Fruit fly (Drosophila melanogaster): ENCODE data around the gene NSD.

Gene NSD

DNA sequence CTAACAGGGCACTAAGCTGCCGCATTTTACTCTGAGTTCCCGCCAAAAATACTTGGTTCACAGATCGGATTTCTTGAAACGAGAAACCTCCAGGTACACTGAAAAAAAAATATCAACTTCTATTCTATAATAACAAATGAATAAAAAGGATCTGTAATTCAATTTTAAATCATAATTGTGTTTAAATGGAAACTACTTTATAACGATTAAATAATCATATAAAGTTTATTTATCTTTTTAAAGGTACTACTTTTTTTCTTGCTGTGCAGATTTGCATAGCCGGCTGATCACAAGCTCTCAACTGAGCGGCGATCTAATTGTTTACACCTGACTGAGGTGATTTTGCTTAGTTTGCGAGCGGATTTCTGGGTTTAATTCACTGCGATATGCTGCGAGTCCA lies 49.7 kb upstream of the NSD start (continued):
- TF ChIP-seq Hsf (GFP tag; optimal IDR thresholded peaks at IDR 0.05) (peak; percentile 31), zen2 (GFP tag; IDR thresholded peaks at IDR 0.05; ENCODE audit: partially characterized antibody) (no peak), CG13424 (tag; optimal IDR thresholded peaks at IDR 0.05) (peak; percentile 72), sna (GFP tag; IDR thresholded peaks at IDR 0.05; ENCODE audit: partially characterized antibody) (no peak), CG13894 (tag; optimal IDR thresholded peaks at IDR 0.05) (peak; percentile 23), Hr51 (GFP tag; optimal IDR thresholded peaks at IDR 0.05) (peak in 1 of 2 experiments; percentile 78), ci (GFP tag; IDR thresholded peaks at IDR 0.05) (peak; percentile 72), wor (GFP tag; IDR thresholded peaks at IDR 0.05) (peak; percentile 55; the same call in 1 of the 2 replicates), sens (GFP tag) (peak; percentile 50), kah (GFP tag; optimal IDR thresholded peaks at IDR 0.05) (no peak), CG9609 (GFP tag; optimal IDR thresholded peaks at IDR 0.05) (no peak), crp (GFP tag; optimal IDR thresholded peaks at IDR 0.05) (peak in 1 of 2 experiments; percentile 1), Optix (GFP tag; IDR thresholded peaks at IDR 0.05) (peak; percentile 37; the same call in 1 of the 3 replicates), CG4820 (GFP tag; optimal IDR thresholded peaks at IDR 0.05) (peak; percentile 46), CG4617 (GFP tag; optimal IDR thresholded peaks at IDR 0.05; ENCODE audit: borderline replicate concordance) (no peak), CG30403 (GFP tag; optimal IDR thresholded peaks at IDR 0.05) (peak; percentile 77), al (GFP tag; IDR thresholded peaks at IDR 0.05) (peak; percentile 78), Bgb (GFP tag; IDR thresholded peaks at IDR 0.05; ENCODE audit: partially characterized antibody) (no peak), bbx (GFP tag; IDR thresholded peaks at IDR 0.05; ENCODE audit: partially characterized antibody) (no peak), mirr (GFP tag; optimal IDR thresholded peaks at IDR 0.05) (no peak), CG10366 (GFP tag; IDR thresholded peaks at IDR 0.05) (peak; percentile 62), pros (GFP tag; optimal IDR thresholded peaks at IDR 0.05) (no peak), ewg (GFP tag; optimal IDR thresholded peaks at IDR 0.05) (peak; percentile 34), CG8765 (GFP tag; IDR thresholded peaks at IDR 0.05) (no peak), Sin3A (optimal IDR thresholded peaks at IDR 0.05) (no peak), HLH54F (GFP tag; optimal IDR thresholded peaks at IDR 0.05) (peak; percentile 24), Blimp-1 (GFP tag; optimal IDR thresholded peaks at IDR 0.05) (peak; percentile 52), CG11247 (GFP tag; IDR thresholded peaks at IDR 0.05) (peak; percentile 59; the same call in 1 of the 2 replicates), CG13624 (GFP tag; optimal IDR thresholded peaks at IDR 0.05) (no peak), CG17612 (GFP tag; IDR thresholded peaks at IDR 0.05) (peak; percentile 54), CG7786 (GFP tag; optimal IDR thresholded peaks at IDR 0.05) (no peak), CG14860 (GFP tag; IDR thresholded peaks at IDR 0.05; ENCODE audit: partially characterized antibody) (no peak), CG9215 (GFP tag; IDR thresholded peaks at IDR 0.05) (peak; percentile 73), mld (GFP tag; IDR thresholded peaks at IDR 0.05; ENCODE audit: partially characterized antibody) (no peak), zfh2 (GFP tag; optimal IDR thresholded peaks at IDR 0.05) (peak; percentile 2), CG17385 (GFP tag; optimal IDR thresholded peaks at IDR 0.05) (peak; percentile 69), usp (GFP tag; optimal IDR thresholded peaks at IDR 0.05) (no peak), tup (GFP tag; optimal IDR thresholded peaks at IDR 0.05) (no peak), hth (optimal IDR thresholded peaks at IDR 0.05) (no peak), ro (GFP tag; IDR thresholded peaks at IDR 0.05) (no peak), h (optimal IDR thresholded peaks at IDR 0.05) (no peak), Fer1 (GFP tag; optimal IDR thresholded peaks at IDR 0.05) (peak; percentile 70), trh (GFP tag; optimal IDR thresholded peaks at IDR 0.05) (peak; percentile 32), lilli (GFP tag; optimal IDR thresholded peaks at IDR 0.05) (peak; percentile 62), Dad (GFP tag; optimal IDR thresholded peaks at IDR 0.05) (no peak), CG7271 (tag; optimal IDR thresholded peaks at IDR 0.05) (no peak), B-H1 (GFP tag; IDR thresholded peaks at IDR 0.05) (peak; percentile 17; the same call in 2 of the 3 replicates), CG10321 (GFP tag; IDR thresholded peaks at IDR 0.05) (no peak), Hr3 (GFP tag; optimal IDR thresholded peaks at IDR 0.05) (peak; percentile 29), BEAF-32 (GFP tag; optimal IDR thresholded peaks at IDR 0.05) (no peak), MBD-R2 (GFP tag; IDR thresholded peaks at IDR 0.05) (peak; percentile 38; the same call in 1 of the 2 replicates), CG14014 (GFP tag; IDR thresholded peaks at IDR 0.05) (peak; percentile 77)
